Worm (Caenorhabditis elegans) whole organism, L1 larva: ENCODE data around the gene Y51H7C.1.

Source experiments
- ceh-8 ChIP-seq: fragments of 200-800 bp; sonication (Bioruptor generic); optimal IDR thresholded peaks from 2 replicates; lab custom pipeline; 2018; ENCODE audit warnings: mild to moderate bottlenecking, missing genetic modification characterization, moderate library complexity, missing compliant biosample characterization
- ceh-88 ChIP-seq: fragments of 200-800 bp; sonication (Bioruptor generic); IDR thresholded peaks from 2 replicates; pipeline ENCODE4 v1.3.6; 2022; ENCODE audit warnings: missing genetic modification characterization, missing compliant biosample characterization
- fos-1 ChIP-seq: fragments of 150-350 bp; optimal IDR thresholded peaks from 2 replicates; lab custom pipeline; 2014; ENCODE audit warnings: missing biosample characterization, missing genetic modification characterization
- lin-13 ChIP-seq: fragments of 150-350 bp; optimal IDR thresholded peaks from 2 replicates; lab custom pipeline; 2014; ENCODE audit warnings: missing biosample characterization, missing genetic modification reagents, missing genetic modification characterization
- lir-3 ChIP-seq: sonication (generic microtip); optimal IDR thresholded peaks from 2 replicates; lab custom pipeline; 2016; ENCODE audit warnings: mild to moderate bottlenecking, missing genetic modification characterization, moderate library complexity, missing compliant biosample characterization; ENCODE audit not compliant: poor library complexity
- mab-9 ChIP-seq: fragments of 200-800 bp; sonication (Bioruptor generic); IDR thresholded peaks from 2 replicates; pipeline ENCODE4 v1.3.6; 2022; ENCODE audit warnings: missing genetic modification reagents, missing genetic modification characterization, missing compliant biosample characterization
- nhr-237 ChIP-seq: fragments of 150-350 bp; optimal IDR thresholded peaks from 2 replicates; lab custom pipeline; 2014; ENCODE audit warnings: missing biosample characterization, missing genetic modification characterization
- unc-62 ChIP-seq: fragments of 150-350 bp; optimal IDR thresholded peaks from 2 replicates; lab custom pipeline; 2014; ENCODE audit warnings: missing biosample characterization, missing genetic modification reagents, missing genetic modification characterization
- unc-86 ChIP-seq: sonication (generic microtip); optimal IDR thresholded peaks from 2 replicates; lab custom pipeline; 2016; ENCODE audit warnings: missing genetic modification characterization, missing compliant biosample characterization
- zag-1 ChIP-seq: fragments of 150-350 bp; optimal IDR thresholded peaks from 2 replicates; lab custom pipeline; 2014; ENCODE audit warnings: missing biosample characterization, missing genetic modification characterization
- ztf-4 ChIP-seq: fragments of 150-350 bp; optimal IDR thresholded peaks from 2 replicates; lab custom pipeline; 2014; ENCODE audit warnings: missing biosample characterization, missing genetic modification characterization

ce11 chrII:1441479-1441878, 26.0 kb upstream of the Y51H7C.1 start:
- no peak for TF ChIP-seq nhr-237 (tag; lab: Kevin White, UChicago)
- no peak for TF ChIP-seq lir-3 (tag; lab: Kevin White, UChicago)
- no peak for TF ChIP-seq fos-1 (tag; lab: Kevin White, UChicago)
- no peak for TF ChIP-seq unc-86 (tag; lab: Kevin White, UChicago)
- no peak for TF ChIP-seq unc-62 (GFP tag; lab: Kevin White, UChicago)
- no peak for TF ChIP-seq ztf-4 (tag; lab: Kevin White, UChicago)
- TF ChIP-seq lin-13 (GFP tag; lab: Kevin White, UChicago): no peak
- TF ChIP-seq zag-1: no peak
- no peak for TF ChIP-seq mab-9 (GFP tag; lab: Robert Waterston, UW)
- TF ChIP-seq ceh-88: no peak
- TF ChIP-seq ceh-8: no peak
